Worm (Caenorhabditis elegans) whole organism, L1 larva: ENCODE measurements around the gene Y39A3CL.3.

ENCODE experiments used
- aha-1 ChIP-seq: fragments of 150-350 bp; optimal IDR thresholded peaks from 2 replicates; lab custom pipeline; 2014; ENCODE audit warnings: missing biosample characterization, missing genetic modification characterization
- ceh-82 ChIP-seq, 3 experiments: fragments of 150-350 bp in 1 of 3; sonication (generic microtip) in 2 of 3; optimal IDR thresholded peaks; 2 replicates each; lab custom pipeline; 2014 to 2017; ENCODE audit warnings: missing biosample characterization in 3 of 3, missing genetic modification characterization in 3 of 3
- ces-1 ChIP-seq: fragments of 150-350 bp; optimal IDR thresholded peaks from 2 replicates; lab custom pipeline; 2014; ENCODE audit warnings: missing biosample characterization, missing genetic modification reagents, missing genetic modification characterization
- dpl-1 ChIP-seq, 3 experiments: fragments of 150-350 bp in 2 of 3; sonication (generic microtip) in 1 of 3; optimal IDR thresholded peaks; 2 replicates each; lab custom pipeline; 2014 to 2017; ENCODE audit warnings: missing biosample characterization in 3 of 3, missing genetic modification characterization in 3 of 3, missing genetic modification reagents in 3 of 3
- efl-1 ChIP-seq, 4 experiments: fragments of 150-350 bp; optimal IDR thresholded peaks in 3 of 4; peaks in 1 of 4; 1 replicate in 1 of 4; 2 replicates in 3 of 4; lab custom pipeline; 2014; ENCODE audit warnings: missing biosample characterization in 2 of 4, missing genetic modification characterization in 2 of 4, missing genetic modification reagents in 2 of 4
- egl-27 ChIP-seq, 2 experiments: fragments of 150-350 bp in 1 of 2; sonication (generic microtip); optimal IDR thresholded peaks; 3 replicates each; lab custom pipeline; 2017 to 2018; ENCODE audit warnings: missing biosample characterization in 2 of 2, missing genetic modification characterization in 2 of 2, missing genetic modification reagents in 2 of 2
- ets-5 ChIP-seq: fragments of 200-800 bp; sonication (Bioruptor generic); IDR thresholded peaks from 2 replicates; pipeline ENCODE4 v1.3.6; 2022; ENCODE audit warnings: missing genetic modification characterization, missing compliant biosample characterization
- fkh-10 ChIP-seq: sonication (generic microtip); optimal IDR thresholded peaks from 2 replicates; lab custom pipeline; 2017; ENCODE audit warnings: missing biosample characterization, missing genetic modification reagents, missing genetic modification characterization
- grh-1 ChIP-seq: fragments of 200-800 bp; sonication (Bioruptor generic); IDR thresholded peaks from 2 replicates; pipeline ENCODE4 v1.3.6; 2022; ENCODE audit warnings: missing genetic modification reagents, missing genetic modification characterization, missing compliant biosample characterization
- hpl-2 ChIP-seq: fragments of 150-350 bp; optimal IDR thresholded peaks from 2 replicates; lab custom pipeline; 2014; ENCODE audit warnings: missing biosample characterization, missing genetic modification reagents, missing genetic modification characterization
- irx-1 ChIP-seq: sonication (generic microtip); optimal IDR thresholded peaks from 2 replicates; lab custom pipeline; 2016; ENCODE audit warnings: missing genetic modification characterization, missing compliant biosample characterization
- isw-1 ChIP-seq: fragments of 200-800 bp; sonication (Bioruptor generic); IDR thresholded peaks from 2 replicates; pipeline ENCODE4 v1.3.6; 2022; ENCODE audit warnings: missing genetic modification characterization, missing compliant biosample characterization
- jun-1 ChIP-seq: fragments of 150-350 bp; optimal IDR thresholded peaks from 2 replicates; lab custom pipeline; 2014; ENCODE audit warnings: missing biosample characterization, missing genetic modification reagents, missing genetic modification characterization
- lin-14 ChIP-seq: fragments of 200-800 bp; sonication (Bioruptor generic); optimal IDR thresholded peaks from 2 replicates; lab custom pipeline; 2018; ENCODE audit warnings: mild to moderate bottlenecking, missing genetic modification characterization, moderate library complexity, missing compliant biosample characterization
- lin-15B ChIP-seq: fragments of 150-350 bp; sonication (generic microtip); optimal IDR thresholded peaks from 3 replicates; lab custom pipeline; 2014; ENCODE audit warnings: missing biosample characterization, missing genetic modification characterization
- lin-35 ChIP-seq, 2 experiments: fragments of 150-350 bp; optimal IDR thresholded peaks; 2 replicates each; lab custom pipeline; 2014; ENCODE audit warnings: missing biosample characterization in 2 of 2, missing genetic modification characterization in 2 of 2, missing genetic modification reagents in 2 of 2
- lsy-2 ChIP-seq, 2 experiments: fragments of 150-350 bp; optimal IDR thresholded peaks; 2 replicates each; lab custom pipeline; 2014; ENCODE audit warnings: missing biosample characterization in 2 of 2, missing genetic modification characterization in 2 of 2
- mdl-1 ChIP-seq, 2 experiments: fragments of 150-350 bp; optimal IDR thresholded peaks; 2 replicates each; lab custom pipeline; 2014 to 2017; ENCODE audit warnings: missing biosample characterization in 2 of 2, missing genetic modification characterization in 2 of 2, inconsistent platforms in 1 of 2
- nhr-12 ChIP-seq: sonication (generic microtip); optimal IDR thresholded peaks from 2 replicates; lab custom pipeline; 2017; ENCODE audit warnings: missing biosample characterization, missing genetic modification characterization
- nhr-47 ChIP-seq: sonication (generic microtip); optimal IDR thresholded peaks from 2 replicates; lab custom pipeline; 2016; ENCODE audit warnings: mild to moderate bottlenecking, missing genetic modification characterization, moderate library complexity, missing compliant biosample characterization
- nhr-71 ChIP-seq: sonication (generic microtip); optimal IDR thresholded peaks from 2 replicates; lab custom pipeline; 2016; ENCODE audit warnings: mild to moderate bottlenecking, missing genetic modification characterization, moderate library complexity, missing compliant biosample characterization
- nhr-85 ChIP-seq: sonication (generic microtip); peaks from one replicate; lab custom pipeline; 2016; ENCODE audit warnings: missing genetic modification characterization, inconsistent platforms, missing compliant biosample characterization
- nhr-90 ChIP-seq: sonication (generic microtip); optimal IDR thresholded peaks from 2 replicates; lab custom pipeline; 2016; ENCODE audit warnings: mild to moderate bottlenecking, missing genetic modification characterization, missing compliant biosample characterization; ENCODE audit not compliant: poor library complexity
- pag-3 ChIP-seq: sonication (generic microtip); optimal IDR thresholded peaks from 2 replicates; lab custom pipeline; 2017; ENCODE audit warnings: missing genetic modification characterization, mild to moderate bottlenecking, missing compliant biosample characterization, antibody characterized with exemption, borderline replicate concordance; ENCODE audit not compliant: insufficient read depth
- rnt-1 ChIP-seq: sonication (generic microtip); optimal IDR thresholded peaks from 2 replicates; lab custom pipeline; 2016; ENCODE audit warnings: mild to moderate bottlenecking, missing genetic modification characterization, moderate library complexity, missing compliant biosample characterization
- snpc-4 ChIP-seq: fragments of 150-350 bp; optimal IDR thresholded peaks from 2 replicates; lab custom pipeline; 2014; ENCODE audit warnings: missing biosample characterization, missing genetic modification characterization
- sox-4 ChIP-seq: sonication (generic microtip); optimal IDR thresholded peaks from 2 replicates; lab custom pipeline; 2016; ENCODE audit warnings: missing genetic modification characterization, missing compliant biosample characterization
- tbx-2 ChIP-seq: sonication (generic microtip); optimal IDR thresholded peaks from 2 replicates; lab custom pipeline; 2016; ENCODE audit warnings: missing genetic modification characterization, missing compliant biosample characterization
- unc-86 ChIP-seq: sonication (generic microtip); optimal IDR thresholded peaks from 2 replicates; lab custom pipeline; 2016; ENCODE audit warnings: missing genetic modification characterization, missing compliant biosample characterization
- vab-15 ChIP-seq: sonication (generic microtip); optimal IDR thresholded peaks from 2 replicates; lab custom pipeline; 2017; ENCODE audit warnings: missing genotype, mild to moderate bottlenecking, missing genetic modification characterization, missing compliant biosample characterization
- zip-4 ChIP-seq: fragments of 200-800 bp; sonication (Bioruptor generic); optimal IDR thresholded peaks from 2 replicates; lab custom pipeline; 2018; ENCODE audit warnings: mild to moderate bottlenecking, missing genetic modification characterization, moderate library complexity, missing compliant biosample characterization
- ztf-11 ChIP-seq, 2 experiments: sonication (generic microtip); optimal IDR thresholded peaks; 2 replicates each; lab custom pipeline; 2016 to 2017; ENCODE audit warnings: missing genetic modification characterization in 2 of 2, missing biosample characterization in 1 of 2, missing compliant biosample characterization in 1 of 2

The Y39A3CL.3 gene

DNA sequence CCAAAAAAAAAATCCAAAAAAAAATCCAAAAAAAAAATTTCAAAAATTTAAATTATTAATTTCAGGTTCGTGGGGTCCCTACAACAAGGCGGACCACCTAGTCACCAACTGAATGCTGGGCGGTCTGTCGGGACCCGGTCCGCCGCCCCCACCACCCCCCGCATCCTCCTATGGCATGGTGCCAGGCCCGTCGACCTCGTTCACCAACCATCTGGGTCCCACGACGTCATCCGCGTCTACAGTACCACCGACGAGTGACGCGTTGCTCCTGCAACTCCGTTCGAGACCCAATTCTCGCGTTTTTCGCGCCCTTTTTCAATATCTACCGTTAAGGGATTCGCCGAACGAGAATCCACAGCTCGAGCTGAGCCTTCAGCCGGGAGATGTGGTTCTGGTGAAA lies 11.4 kb downstream of the Y39A3CL.3 start:
- TF ChIP-seq zip-4 (GFP tag; lab: Kevin White, UChicago) (no peak), lin-15B (tag; lab: Kevin White, UChicago) (no peak), hpl-2 (GFP tag; lab: Kevin White, UChicago) (no peak), jun-1 (tag; lab: Kevin White, UChicago) (no peak), rnt-1 (tag; lab: Kevin White, UChicago) (no peak), nhr-90 (no peak), irx-1 (tag; lab: Kevin White, UChicago) (no peak), isw-1 (GFP tag; lab: Robert Waterston, UW) (no peak), pag-3 (tag; lab: Kevin White, UChicago) (no peak), nhr-85 (no peak), grh-1 (GFP tag; lab: Robert Waterston, UW) (no peak), lsy-2 (tag; optimal IDR thresholded peaks at IDR 0.05; lab: Kevin White, UChicago) (no peak), lin-35 (GFP tag; optimal IDR thresholded peaks at IDR 0.05; lab: Kevin White, UChicago) (no peak), ztf-11 (tag; optimal IDR thresholded peaks at IDR 0.05; lab: Kevin White, UChicago) (no peak), snpc-4 (tag; lab: Kevin White, UChicago) (no peak)

DNA sequence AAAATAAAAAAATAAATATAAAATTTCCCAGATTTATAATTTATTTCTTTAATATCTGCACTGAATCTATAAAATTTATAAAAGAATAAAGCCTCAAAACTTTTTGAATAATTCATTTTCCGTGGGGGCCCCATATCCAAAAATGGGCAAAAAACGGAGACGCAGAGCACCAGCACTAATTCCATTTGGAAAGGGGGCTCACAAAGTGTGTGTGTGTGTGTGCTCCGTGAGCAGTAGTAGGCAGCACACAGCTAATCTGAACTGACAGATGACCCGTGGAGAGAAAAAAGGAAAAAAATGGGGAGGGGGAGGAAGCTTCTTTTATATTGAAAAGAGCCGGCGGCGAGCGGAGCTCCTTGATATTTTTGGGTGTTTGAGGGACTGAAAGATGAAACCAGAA lies 14.3 kb downstream of the Y39A3CL.3 start:
- TF ChIP-seq lin-14 (GFP tag; lab: Kevin White, UChicago) (peak; percentile 72), mdl-1 (tag; optimal IDR thresholded peaks at IDR 0.05; lab: Kevin White, UChicago) (no peak), lsy-2 (tag; optimal IDR thresholded peaks at IDR 0.05; lab: Kevin White, UChicago) (peak in 1 of 2 experiments; percentile 12), aha-1 (tag; lab: Kevin White, UChicago) (no peak), fkh-10 (GFP tag; lab: Kevin White, UChicago) (peak; percentile 58), nhr-71 (tag; lab: Kevin White, UChicago) (peak; percentile 5), nhr-12 (tag; lab: Kevin White, UChicago) (no peak), dpl-1 (GFP tag; optimal IDR thresholded peaks at IDR 0.05; lab: Kevin White, UChicago) (peak in 1 of 3 experiments; percentile 19), ces-1 (GFP tag; lab: Kevin White, UChicago) (peak; percentile 41), unc-86 (peak; percentile 41), ceh-82 (tag; optimal IDR thresholded peaks at IDR 0.05; lab: Kevin White, UChicago) (peak in 2 of 3 experiments; percentile 5 to 31)

DNA sequence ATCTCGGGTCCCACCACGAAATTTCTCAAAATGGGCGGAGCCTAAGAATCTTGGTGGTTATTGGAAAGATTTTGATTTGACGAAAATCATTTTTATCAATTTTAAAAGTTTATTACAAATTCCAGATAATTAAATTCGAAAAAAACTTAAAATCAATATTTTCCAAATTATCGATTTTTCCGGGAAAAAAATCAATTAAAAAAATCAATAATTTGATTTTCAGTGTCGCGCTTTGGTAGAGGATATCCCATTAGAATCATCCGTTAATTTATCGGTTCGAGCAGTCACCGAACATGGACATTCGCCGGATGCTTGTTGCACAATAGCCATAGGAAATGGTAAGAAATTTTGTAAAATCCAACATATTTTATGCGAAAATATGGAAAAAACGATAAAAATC lies 15.8 kb downstream of the Y39A3CL.3 start:
- no peak for TF ChIP-seq rnt-1 (tag; lab: Kevin White, UChicago)
- no peak for TF ChIP-seq nhr-47
- no peak for TF ChIP-seq sox-4 (tag; lab: Kevin White, UChicago)
- no peak for TF ChIP-seq tbx-2 (tag; lab: Kevin White, UChicago)

DNA sequence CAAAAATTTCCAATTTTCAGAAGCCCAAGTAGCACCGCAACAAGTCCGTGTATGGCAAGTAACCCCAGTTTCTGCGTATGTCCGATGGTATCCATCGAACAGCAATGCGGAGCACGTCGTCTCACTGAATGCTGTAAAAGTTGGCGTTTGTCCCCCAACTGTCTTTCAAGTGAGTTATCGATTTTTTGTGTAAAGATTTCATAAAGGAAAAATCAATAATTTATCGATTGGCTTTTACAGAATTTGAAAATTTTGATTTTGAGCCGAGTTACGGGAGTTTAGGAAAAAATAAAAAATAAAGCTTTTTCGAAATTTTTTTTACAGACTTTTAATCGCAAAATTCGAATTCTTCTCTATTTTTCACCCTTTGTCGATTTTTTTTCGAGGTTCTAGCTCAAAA lies 16.5 kb downstream of the Y39A3CL.3 start:
- no peak for TF ChIP-seq vab-15 (tag; lab: Kevin White, UChicago)
- no peak for TF ChIP-seq egl-27 (tag; optimal IDR thresholded peaks at IDR 0.05; lab: Kevin White, UChicago)
- TF ChIP-seq, all 84 proteins: peak for 0

DNA sequence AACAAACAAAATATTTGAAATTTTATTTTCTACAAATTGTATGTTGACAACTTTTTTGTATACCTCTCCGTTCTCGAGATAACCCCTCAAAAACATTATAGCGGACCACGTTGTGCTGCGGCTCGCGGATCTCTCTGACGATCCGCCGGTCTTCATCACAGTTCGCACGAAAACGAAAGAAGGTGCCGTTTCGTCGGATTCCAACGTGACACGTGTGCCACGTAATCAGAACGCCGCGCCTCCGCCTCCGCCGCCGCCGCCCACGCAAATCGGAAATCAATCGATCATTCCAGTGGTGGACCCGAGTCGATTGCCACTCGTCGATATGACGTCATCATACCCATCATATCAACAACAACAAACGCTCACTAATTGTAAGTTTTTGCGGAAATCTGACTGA lies 21.8 kb downstream of the Y39A3CL.3 start:
- TF ChIP-seq ets-5 (0 out of 2 replicates have a peak, but pooled peaks have one; percentile 46), grh-1 (GFP tag; lab: Robert Waterston, UW) (no peak)
- TF ChIP-seq, all 84 proteins: peak for 1

DNA sequence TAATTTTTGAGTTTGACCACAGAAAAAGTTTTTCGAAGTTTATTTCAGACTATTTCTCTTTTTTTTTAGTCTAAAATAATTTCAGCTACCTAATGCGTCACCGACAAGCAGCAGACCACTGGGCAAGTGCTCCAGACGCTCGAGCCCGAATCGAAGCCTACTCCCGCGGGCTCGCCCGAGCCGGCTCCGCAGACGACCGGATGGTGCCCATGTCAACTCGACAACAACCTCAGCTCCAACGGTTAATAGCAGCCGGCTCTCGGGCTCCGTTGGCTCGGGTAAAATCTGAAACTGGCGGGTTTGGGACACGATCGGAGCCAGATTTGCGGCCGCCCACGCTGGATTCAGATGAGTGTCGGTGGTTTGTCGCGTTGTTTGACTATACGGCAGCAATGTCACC lies 25.4 kb downstream of the Y39A3CL.3 start:
- TF ChIP-seq grh-1 (GFP tag; lab: Robert Waterston, UW) (no peak), efl-1 (optimal IDR thresholded peaks at IDR 0.05; lab: Kevin White, UChicago) (no peak), efl-1 (GFP tag; optimal IDR thresholded peaks at IDR 0.05 in 1 of 2; lab: Kevin White, UChicago) (peak in 1 of 2 experiments; percentile 47)
